Fruit fly (Drosophila melanogaster) whole organism, embryonic: Measurements from ENCODE around the gene cpx.

Experiments used
- Adf1 ChIP-seq: fragments of 200-800 bp; sonication (Bioruptor generic); IDR thresholded peaks from 2 replicates; pipeline ENCODE4 v1.3.6; 2022; ENCODE audit warnings: missing biosample characterization, missing genetic modification characterization
- CG10543 ChIP-seq: fragments of 200-800 bp; sonication (Bioruptor generic); optimal IDR thresholded peaks from 3 replicates; lab custom pipeline; 2017; ENCODE audit warnings: missing biosample characterization, mild to moderate bottlenecking, missing genetic modification characterization, moderate library complexity
- CG11093 ChIP-seq: fragments of 200-800 bp; sonication (Bioruptor generic); IDR thresholded peaks from 3 replicates; pipeline ENCODE4 v1.3.6; 2022; ENCODE audit warnings: missing biosample characterization, missing genetic modification characterization
- CG13424 ChIP-seq: fragments of 200-800 bp; sonication (Bioruptor generic); optimal IDR thresholded peaks from 2 replicates; lab custom pipeline; 2019; ENCODE audit warnings: missing biosample characterization, mild to moderate bottlenecking, missing genetic modification characterization, moderate library complexity
- CG13775 ChIP-seq: fragments of 200-800 bp; sonication (Bioruptor generic); optimal IDR thresholded peaks from 3 replicates; lab custom pipeline; 2017; ENCODE audit warnings: missing biosample characterization, mild to moderate bottlenecking, missing genetic modification characterization
- CG13894 ChIP-seq: fragments of 200-800 bp; sonication (Bioruptor generic); optimal IDR thresholded peaks from 3 replicates; lab custom pipeline; 2018; ENCODE audit warnings: missing biosample characterization, mild to moderate bottlenecking, missing genetic modification characterization, moderate library complexity
- CG14965 ChIP-seq: fragments of 200-800 bp; sonication (Bioruptor generic); optimal IDR thresholded peaks from 2 replicates; lab custom pipeline; 2016; ENCODE audit warnings: missing biosample characterization, missing genetic modification characterization, borderline replicate concordance
- CG15601 ChIP-seq: fragments of 200-800 bp; sonication (Bioruptor generic); optimal IDR thresholded peaks from 3 replicates; lab custom pipeline; 2019; ENCODE audit warnings: missing biosample characterization, mild to moderate bottlenecking, missing genetic modification characterization, moderate library complexity
- CG17361 ChIP-seq: fragments of 200-800 bp; sonication (Bioruptor generic); IDR thresholded peaks from 3 replicates; pipeline ENCODE4 v1.3.6; 2022; ENCODE audit warnings: missing biosample characterization, missing genetic modification characterization
- CG18764 ChIP-seq: fragments of 200-800 bp; sonication (Bioruptor generic); optimal IDR thresholded peaks from 3 replicates; lab custom pipeline; 2016; ENCODE audit warnings: missing biosample characterization, missing genetic modification characterization
- CG2116 ChIP-seq: fragments of 200-800 bp; sonication (Bioruptor generic); optimal IDR thresholded peaks from 3 replicates; lab custom pipeline; 2018; ENCODE audit warnings: missing biosample characterization, mild to moderate bottlenecking, missing genetic modification characterization
- CG2199 ChIP-seq: fragments of 200-800 bp; sonication (Bioruptor generic); IDR thresholded peaks from 3 replicates; pipeline ENCODE4 v1.3.6; 2022; ENCODE audit warnings: missing biosample characterization, missing genetic modification characterization
- CG30431 ChIP-seq: fragments of 200-800 bp; sonication (Bioruptor generic); optimal IDR thresholded peaks from 2 replicates; lab custom pipeline; 2017; ENCODE audit warnings: missing biosample characterization, missing genetic modification characterization
- CG34376 ChIP-seq: fragments of 200-800 bp; sonication (Bioruptor generic); optimal IDR thresholded peaks from 2 replicates; lab custom pipeline; 2018; ENCODE audit warnings: missing biosample characterization, mild to moderate bottlenecking, missing genetic modification characterization
- CG7839 ChIP-seq: fragments of 200-800 bp; sonication (Bioruptor generic); optimal IDR thresholded peaks from 3 replicates; lab custom pipeline; 2018; ENCODE audit warnings: missing biosample characterization, mild to moderate bottlenecking, missing genetic modification characterization, moderate library complexity
- D19A ChIP-seq: fragments of 200-800 bp; optimal IDR thresholded peaks from 3 replicates; lab custom pipeline; 2019; ENCODE audit warnings: missing biosample characterization, mild to moderate bottlenecking, missing genetic modification characterization, moderate library complexity
- Deaf1 ChIP-seq: fragments of 200-800 bp; optimal IDR thresholded peaks from 3 replicates; lab custom pipeline; 2019; ENCODE audit warnings: missing biosample characterization, mild to moderate bottlenecking, missing genetic modification characterization, moderate library complexity
- Ets65A ChIP-seq: fragments of 200-800 bp; sonication (Bioruptor generic); peaks from one replicate; lab custom pipeline; 2016; ENCODE audit warnings: missing biosample characterization, missing genetic modification characterization
- Hey ChIP-seq: fragments of 200-800 bp; sonication (Bioruptor generic); optimal IDR thresholded peaks from 3 replicates; lab custom pipeline; 2018; ENCODE audit warnings: missing biosample characterization, mild to moderate bottlenecking, missing genetic modification characterization
- Med ChIP-seq: fragments of 200-800 bp; sonication (Bioruptor generic); peaks from one replicate; lab custom pipeline; 2016; ENCODE audit warnings: missing biosample characterization, missing genetic modification characterization, mild to moderate bottlenecking, inconsistent platforms, moderate library complexity
- Meics ChIP-seq: fragments of 200-800 bp; sonication (Bioruptor generic); optimal IDR thresholded peaks from 2 replicates; lab custom pipeline; 2017; ENCODE audit warnings: missing biosample characterization, mild to moderate bottlenecking, missing genetic modification characterization
- Nf-YC ChIP-seq: fragments of 200-800 bp; optimal IDR thresholded peaks from 3 replicates; lab custom pipeline; 2019; ENCODE audit warnings: missing biosample characterization, mild to moderate bottlenecking, missing genetic modification characterization, moderate library complexity
- NfI ChIP-seq: fragments of 200-800 bp; sonication (Bioruptor generic); optimal IDR thresholded peaks from 3 replicates; lab custom pipeline; 2018; ENCODE audit warnings: missing biosample characterization, mild to moderate bottlenecking, missing genetic modification characterization, moderate library complexity
- Rx ChIP-seq: fragments of 200-800 bp; sonication (Bioruptor generic); IDR thresholded peaks from 2 replicates; pipeline ENCODE4 v1.3.6; 2022; ENCODE audit warnings: missing biosample characterization, missing genetic modification characterization
- Tbp ChIP-seq: fragments of >200 bp; optimal IDR thresholded peaks from 2 replicates; lab custom pipeline; 2018; ENCODE audit warnings: missing biosample characterization, missing genetic modification characterization
- Trl ChIP-seq, 3 experiments: fragments of >200 bp in 2 of 3; fragments of 200-800 bp in 1 of 3; sonication (Bioruptor generic) in 1 of 3; optimal IDR thresholded peaks; 2 replicates in 1 of 3; 3 replicates in 2 of 3; lab custom pipeline; 2016 to 2017; ENCODE audit warnings: missing biosample characterization in 1 of 3, missing genetic modification characterization in 1 of 3
- Xrp1 ChIP-seq: fragments of 200-800 bp; sonication (Bioruptor generic); IDR thresholded peaks from 2 replicates; pipeline ENCODE4 v1.3.6; 2022; ENCODE audit warnings: missing biosample characterization, missing genetic modification characterization
- abd-A ChIP-seq: fragments of 200-800 bp; sonication (Bioruptor generic); optimal IDR thresholded peaks from 3 replicates; lab custom pipeline; 2019; ENCODE audit warnings: missing biosample characterization, mild to moderate bottlenecking, missing genetic modification characterization, moderate library complexity
- aop ChIP-seq: fragments of 200-800 bp; sonication (Bioruptor generic); IDR thresholded peaks from 2 replicates; pipeline ENCODE4 v1.3.6; 2022; ENCODE audit warnings: missing biosample characterization, missing genetic modification characterization
- cas ChIP-seq: fragments of 200-800 bp; sonication (Bioruptor generic); IDR thresholded peaks from 2 replicates; pipeline ENCODE4 v1.3.6; 2022; ENCODE audit warnings: missing biosample characterization, missing genetic modification characterization
- cato ChIP-seq: fragments of 200-800 bp; sonication (Bioruptor generic); optimal IDR thresholded peaks from 2 replicates; lab custom pipeline; 2016; ENCODE audit warnings: missing biosample characterization, missing genetic modification characterization, borderline replicate concordance
- chinmo ChIP-seq: fragments of 200-800 bp; sonication (Bioruptor generic); IDR thresholded peaks from 4 replicates; pipeline ENCODE4 v1.3.6; 2022; ENCODE audit warnings: missing biosample characterization, missing genetic modification characterization; ENCODE audit not compliant: partially characterized antibody
- ci ChIP-seq: fragments of 200-800 bp; sonication (Bioruptor generic); IDR thresholded peaks from 3 replicates; pipeline ENCODE4 v1.3.6; 2022; ENCODE audit warnings: missing biosample characterization, missing genetic modification characterization
- crol ChIP-seq: fragments of 200-800 bp; sonication (Bioruptor generic); IDR thresholded peaks from 2 replicates; pipeline ENCODE4 v1.3.6; 2022; ENCODE audit warnings: missing biosample characterization, missing genetic modification characterization
- ewg ChIP-seq: fragments of 200-800 bp; sonication (Bioruptor generic); optimal IDR thresholded peaks from 3 replicates; lab custom pipeline; 2017; ENCODE audit warnings: mild to moderate bottlenecking, missing biosample characterization, missing genetic modification reagents, missing genetic modification characterization
- jing ChIP-seq: fragments of 200-800 bp; sonication (Bioruptor generic); optimal IDR thresholded peaks from 2 replicates; lab custom pipeline; 2018; ENCODE audit warnings: missing biosample characterization, mild to moderate bottlenecking, missing genetic modification characterization
- lov ChIP-seq, 2 experiments: fragments of 200-800 bp in 1 of 2; fragments of >200 bp in 1 of 2; sonication (Bioruptor generic) in 1 of 2; IDR thresholded peaks in 1 of 2; optimal IDR thresholded peaks in 1 of 2; 2 replicates in 1 of 2; 3 replicates in 1 of 2; pipeline versions ENCODE4 v1.3.6 to Lab custom; 2017 to 2022; ENCODE audit warnings: missing biosample characterization in 1 of 2, missing genetic modification characterization in 1 of 2
- mld ChIP-seq: fragments of 200-800 bp; sonication (Bioruptor generic); IDR thresholded peaks from 3 replicates; pipeline ENCODE4 v1.3.6; 2022; ENCODE audit warnings: missing biosample characterization, missing genetic modification characterization; ENCODE audit not compliant: partially characterized antibody
- nerfin-1 ChIP-seq: fragments of 200-800 bp; sonication (Bioruptor generic); optimal IDR thresholded peaks from 3 replicates; lab custom pipeline; 2019; ENCODE audit warnings: missing biosample characterization, mild to moderate bottlenecking, missing genetic modification characterization, moderate library complexity
- onecut ChIP-seq: fragments of 200-800 bp; sonication (Bioruptor generic); IDR thresholded peaks from 2 replicates; pipeline ENCODE4 v1.3.6; 2022; ENCODE audit warnings: missing biosample characterization, missing genetic modification characterization
- pros ChIP-seq: fragments of 200-800 bp; sonication (Bioruptor generic); optimal IDR thresholded peaks from 3 replicates; lab custom pipeline; 2019; ENCODE audit warnings: missing biosample characterization, mild to moderate bottlenecking, missing genetic modification characterization, moderate library complexity
- pzg ChIP-seq: fragments of 200-800 bp; sonication (Bioruptor generic); optimal IDR thresholded peaks from 3 replicates; lab custom pipeline; 2018; ENCODE audit warnings: missing biosample characterization, mild to moderate bottlenecking, missing genetic modification characterization, moderate library complexity
- ranshi ChIP-seq: fragments of 200-800 bp; sonication (Bioruptor generic); IDR thresholded peaks from 2 replicates; pipeline ENCODE4 v1.3.6; 2022; ENCODE audit warnings: missing biosample characterization, missing genetic modification characterization
- schlank ChIP-seq: fragments of 200-800 bp; sonication (Bioruptor generic); optimal IDR thresholded peaks from 2 replicates; lab custom pipeline; 2018; ENCODE audit warnings: missing biosample characterization, mild to moderate bottlenecking, missing genetic modification characterization
- sens-2 ChIP-seq: fragments of 200-800 bp; sonication (Bioruptor generic); IDR thresholded peaks from 2 replicates; pipeline ENCODE4 v1.3.6; 2022; ENCODE audit warnings: missing biosample characterization, missing genetic modification characterization
- sob ChIP-seq: fragments of 200-800 bp; sonication (Bioruptor generic); IDR thresholded peaks from 2 replicates; pipeline ENCODE4 v1.3.6; 2022; ENCODE audit warnings: missing biosample characterization, missing genetic modification characterization
- sug ChIP-seq: fragments of 200-800 bp; optimal IDR thresholded peaks from 2 replicates; lab custom pipeline; 2019; ENCODE audit warnings: missing biosample characterization, mild to moderate bottlenecking, missing genetic modification characterization, moderate library complexity
- twi ChIP-seq: fragments of 200-800 bp; optimal IDR thresholded peaks from 2 replicates; lab custom pipeline; 2019; ENCODE audit warnings: missing biosample characterization, mild to moderate bottlenecking, missing genetic modification characterization, moderate library complexity
- vvl ChIP-seq: fragments of 200-800 bp; sonication (Bioruptor generic); IDR thresholded peaks from 2 replicates; pipeline ENCODE4 v1.3.6; 2022; ENCODE audit warnings: missing biosample characterization, missing genetic modification characterization

The cpx gene

DNA sequence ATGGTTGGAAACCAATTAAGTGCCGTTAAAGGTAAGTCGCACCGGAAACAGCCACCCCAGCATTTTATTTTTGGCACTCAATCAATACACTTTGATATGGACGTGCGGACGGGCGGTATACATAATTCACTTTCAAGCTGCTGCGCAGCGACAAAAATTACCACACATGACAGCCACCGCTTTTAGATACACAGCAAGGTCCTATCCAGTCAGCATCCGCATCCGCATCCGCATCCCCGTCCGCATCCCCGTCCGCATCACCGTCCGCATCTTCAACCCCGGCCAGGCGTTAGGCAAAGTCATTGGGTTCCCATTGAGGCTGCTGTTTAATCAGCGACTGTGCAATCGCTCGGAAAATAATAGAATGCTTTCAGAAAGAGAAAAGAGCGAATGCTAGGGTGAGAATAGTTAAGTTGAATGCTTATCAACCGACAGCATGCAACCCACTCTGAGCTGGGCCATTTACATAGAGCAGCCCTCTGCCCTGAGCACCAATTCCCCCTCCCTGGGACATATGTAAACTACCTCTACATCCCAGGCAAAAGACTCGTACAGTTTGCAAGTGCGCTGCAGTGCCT, 4.4 kb downstream of the cpx start:
- TF ChIP-seq CG10543 (GFP tag; lab: Kevin White, UChicago), result no peak
- no peak for TF ChIP-seq mld (GFP tag; lab: Robert Waterston, UW)
- TF ChIP-seq Rx, result no peak
- TF ChIP-seq vvl (GFP tag; lab: Robert Waterston, UW), result 0 out of 2 replicates have a peak, but pooled peaks have one; percentile 26
- TF ChIP-seq aop (GFP tag; lab: Robert Waterston, UW), result no peak
- TF ChIP-seq pros (GFP tag; lab: Kevin White, UChicago), result peak; percentile 84
- TF ChIP-seq D19A, result no peak
- TF ChIP-seq Med (GFP tag; lab: Kevin White, UChicago), result peak; percentile 54
- TF ChIP-seq CG13775, result peak; percentile 96
- peak; percentile 28 for TF ChIP-seq Hey (tag; lab: Kevin White, UChicago)
- TF ChIP-seq CG17361 (GFP tag; lab: Robert Waterston, UW), result no peak
- TF ChIP-seq Ets65A (GFP tag; lab: Kevin White, UChicago), result peak; percentile 16
- TF ChIP-seq nerfin-1 (tag; lab: Kevin White, UChicago), result peak; percentile 51
- TF ChIP-seq CG2199 (GFP tag; lab: Robert Waterston, UW), result peak; percentile 70; the same call in 2 of the 3 replicates
- no peak for TF ChIP-seq CG2116 (GFP tag; lab: Kevin White, UChicago)
- TF ChIP-seq onecut, result peak; percentile 10; the same call in 1 of the 2 replicates
- TF ChIP-seq lov (optimal IDR thresholded peaks at IDR 0.05; lab: Kevin White, UChicago), result no peak
- 0 out of 3 replicates have a peak, but pooled peaks have one; percentile 50 for TF ChIP-seq lov (GFP tag; IDR thresholded peaks at IDR 0.05; lab: Robert Waterston, UW)
- TF ChIP-seq CG30431 (GFP tag; lab: Kevin White, UChicago), result no peak
- TF ChIP-seq CG14965 (GFP tag; lab: Kevin White, UChicago), result no peak
- TF ChIP-seq CG15601 (tag; lab: Kevin White, UChicago), result no peak
- no peak for TF ChIP-seq CG11093 (GFP tag; lab: Robert Waterston, UW)
- peak; percentile 20 for TF ChIP-seq abd-A
- TF ChIP-seq twi (tag; lab: Kevin White, UChicago), result no peak
- TF ChIP-seq crol (GFP tag; lab: Robert Waterston, UW), result peak; percentile 26; the same call in 1 of the 2 replicates
- TF ChIP-seq ci, result 0 out of 3 replicates have a peak, but pooled peaks have one; percentile 24
- no peak for TF ChIP-seq chinmo (GFP tag; lab: Robert Waterston, UW)
- no peak for TF ChIP-seq CG7839 (tag; lab: Kevin White, UChicago)

DNA sequence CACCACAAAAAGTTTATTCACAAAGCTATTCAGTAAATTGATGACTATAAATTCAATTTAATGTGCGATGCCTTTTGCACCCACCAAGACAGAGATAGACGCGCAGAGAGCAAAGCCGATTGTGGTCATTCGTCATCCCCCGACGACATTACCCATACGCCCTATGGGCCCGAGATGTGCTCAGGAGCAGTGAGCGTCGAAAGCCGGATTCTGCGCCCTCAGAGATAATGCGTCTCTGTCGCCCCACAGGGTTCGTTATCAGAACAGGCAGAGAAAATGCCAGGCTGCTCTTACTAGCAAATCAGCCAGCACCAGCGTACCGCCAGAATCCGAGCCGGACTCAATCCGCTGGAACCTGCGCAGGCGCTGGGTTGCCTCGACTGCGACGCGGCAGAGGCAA, 11.3 kb downstream of the cpx start:
- TF ChIP-seq Nf-YC (tag; lab: Kevin White, UChicago) (peak; percentile 36), cato (no peak), sens-2 (no peak), Deaf1 (tag; lab: Kevin White, UChicago) (peak; percentile 82), CG10543 (GFP tag; lab: Kevin White, UChicago) (peak; percentile 53), NfI (GFP tag; lab: Kevin White, UChicago) (no peak), cas (GFP tag; lab: Robert Waterston, UW) (no peak), Meics (no peak), Adf1 (GFP tag; lab: Robert Waterston, UW) (peak; percentile 85), CG18764 (GFP tag; lab: Kevin White, UChicago) (no peak), pzg (peak; percentile 1), CG13894 (peak; percentile 13), Rx (no peak), Tbp (no peak), ewg (GFP tag; lab: Kevin White, UChicago) (peak; percentile 98), schlank (tag; lab: Kevin White, UChicago) (no peak), Xrp1 (no peak), sob (no peak), jing (no peak), sug (tag; lab: Kevin White, UChicago) (peak; percentile 69), CG34376 (peak; percentile 9), Trl (optimal IDR thresholded peaks at IDR 0.05; lab: Kevin White, UChicago) (peak; percentile 4 to 13), Trl (GFP tag; optimal IDR thresholded peaks at IDR 0.05; lab: Kevin White, UChicago) (no peak), ranshi (GFP tag; lab: Robert Waterston, UW) (no peak), CG13424 (tag; lab: Kevin White, UChicago) (no peak)
